Worm (Caenorhabditis elegans) whole organism, early embryonic: ENCODE measurements around the gene F40C5.2.

ENCODE experiments used
- B0310.2 ChIP-seq: sonication (generic microtip); optimal IDR thresholded peaks from 2 replicates; lab custom pipeline; 2016; ENCODE audit warnings: mild to moderate bottlenecking, missing genetic modification characterization, missing compliant biosample characterization
- ama-1 ChIP-seq: fragments of 150-350 bp; optimal IDR thresholded peaks from 2 replicates; lab custom pipeline; 2014
- ceh-13 ChIP-seq: fragments of 200-800 bp; sonication (Bioruptor generic); optimal IDR thresholded peaks from 2 replicates; lab custom pipeline; 2018; ENCODE audit warnings: mild to moderate bottlenecking, missing genetic modification characterization, missing compliant biosample characterization
- ceh-36 ChIP-seq: sonication (generic microtip); optimal IDR thresholded peaks from 2 replicates; lab custom pipeline; 2016; ENCODE audit warnings: missing genetic modification characterization, inconsistent platforms, missing compliant biosample characterization
- ets-7 ChIP-seq: sonication (generic microtip); optimal IDR thresholded peaks from 2 replicates; lab custom pipeline; 2016; ENCODE audit warnings: missing genotype, missing genetic modification characterization, missing compliant biosample characterization
- flt-1 ChIP-seq: fragments of 200-800 bp; sonication (Bioruptor generic); IDR thresholded peaks from 2 replicates; pipeline ENCODE4 v1.3.6; 2022; ENCODE audit warnings: missing genetic modification characterization, missing compliant biosample characterization
- hnd-1 ChIP-seq: sonication (generic microtip); optimal IDR thresholded peaks from 2 replicates; lab custom pipeline; 2016; ENCODE audit warnings: missing genetic modification characterization, missing compliant biosample characterization
- scrt-1 ChIP-seq: fragments of 200-800 bp; sonication (Bioruptor generic); IDR thresholded peaks from 2 replicates; pipeline ENCODE4 v1.3.6; 2022; ENCODE audit warnings: missing genetic modification characterization, missing compliant biosample characterization
- sea-1 ChIP-seq: fragments of 200-800 bp; sonication (Bioruptor generic); conservative IDR thresholded peaks from 2 replicates; pipeline ENCODE4 v1.3.6; 2022; ENCODE audit warnings: missing genetic modification characterization, missing compliant biosample characterization
- tbx-11 ChIP-seq: fragments of 200-800 bp; sonication (Bioruptor generic); IDR thresholded peaks from 2 replicates; pipeline ENCODE4 v1.3.6; 2022; ENCODE audit warnings: missing genetic modification characterization, missing compliant biosample characterization
- tbx-37 ChIP-seq: fragments of 200-800 bp; sonication (Bioruptor generic); conservative IDR thresholded peaks from 2 replicates; pipeline ENCODE4 v1.3.6; 2022; ENCODE audit warnings: missing genetic modification reagents, missing genetic modification characterization, missing compliant biosample characterization
- tra-4 ChIP-seq: sonication (generic microtip); optimal IDR thresholded peaks from 2 replicates; lab custom pipeline; 2017; ENCODE audit warnings: missing genetic modification characterization, missing compliant biosample characterization

ce11 chrV:3546517-3546916 lies 24.3 kb upstream of the F40C5.2 start, which contains the start of gene srbc-68:
- TF ChIP-seq ama-1 (lab: Kevin White, UChicago) (no peak), tbx-11 (GFP tag; lab: Robert Waterston, UW) (no peak), B0310.2 (tag; lab: Kevin White, UChicago) (no peak), scrt-1 (GFP tag; lab: Robert Waterston, UW) (no peak), tbx-37 (no peak), tra-4 (tag; lab: Kevin White, UChicago) (no peak), ceh-13 (GFP tag; lab: Kevin White, UChicago) (no peak), ceh-36 (no peak), hnd-1 (tag; lab: Kevin White, UChicago) (no peak), flt-1 (GFP tag; lab: Robert Waterston, UW) (no peak), ets-7 (no peak), sea-1 (no peak)
